Fruit fly (Drosophila melanogaster) S2 (cell line): Measurements from ENCODE around the gene CG16985.

ENCODE experiments used
- CG8478 ChIP-seq: fragments of >200 bp; optimal IDR thresholded peaks from 2 replicates; lab custom pipeline; 2018
- CTCF ChIP-seq, 2 experiments: fragments of >200 bp; optimal IDR thresholded peaks; 2 replicates each; lab custom pipeline; 2018

- TF ChIP-seq CG8478, result no peak
- no peak for TF ChIP-seq CTCF (optimal IDR thresholded peaks at IDR 0.05; lab: Kevin White, UChicago)
Measured at dm6 chr3L:2599214-2599730, at the start of gene CG16985, which contains the start of gene CG12182.
